Worm (Caenorhabditis elegans) whole organism, late embryonic: ENCODE data around the gene rad-50.

Source experiments
- ahr-1 ChIP-seq: sonication (generic microtip); optimal IDR thresholded peaks from 2 replicates; lab custom pipeline; 2016; ENCODE audit warnings: missing genetic modification characterization, missing compliant biosample characterization
- ama-1 ChIP-seq: fragments of 150-350 bp; optimal IDR thresholded peaks from 2 replicates; lab custom pipeline; 2014
- ceh-31 ChIP-seq: sonication (generic microtip); optimal IDR thresholded peaks from 2 replicates; lab custom pipeline; 2016; ENCODE audit warnings: missing genetic modification characterization, missing compliant biosample characterization
- ceh-6 ChIP-seq: fragments of 200-800 bp; sonication (Bioruptor generic); optimal IDR thresholded peaks from 2 replicates; lab custom pipeline; 2018; ENCODE audit warnings: mild to moderate bottlenecking, missing genetic modification characterization, missing compliant biosample characterization
- dmd-4 ChIP-seq: sonication (generic microtip); optimal IDR thresholded peaks from 2 replicates; lab custom pipeline; 2016; ENCODE audit warnings: borderline replicate concordance, missing genetic modification characterization, missing compliant biosample characterization
- fkh-6 ChIP-seq: sonication (generic microtip); optimal IDR thresholded peaks from 2 replicates; lab custom pipeline; 2016; ENCODE audit warnings: missing genetic modification characterization, missing compliant biosample characterization
- hlh-30 ChIP-seq: sonication (generic microtip); optimal IDR thresholded peaks from 2 replicates; lab custom pipeline; 2017; ENCODE audit warnings: antibody characterized with exemption, missing genetic modification characterization, missing compliant biosample characterization; ENCODE audit not compliant: insufficient read depth
- odd-2 ChIP-seq: sonication (generic microtip); optimal IDR thresholded peaks from 2 replicates; lab custom pipeline; 2017; ENCODE audit warnings: antibody characterized with exemption, mild to moderate bottlenecking, missing genetic modification characterization, missing compliant biosample characterization
- pros-1 ChIP-seq: fragments of 150-350 bp; optimal IDR thresholded peaks from 2 replicates; lab custom pipeline; 2014; ENCODE audit warnings: missing biosample characterization, missing genetic modification reagents, missing genetic modification characterization
- sox-2 ChIP-seq: fragments of 200-800 bp; sonication (Bioruptor generic); IDR thresholded peaks from 2 replicates; pipeline ENCODE4 v1.3.6; 2022; ENCODE audit warnings: missing genetic modification reagents, missing genetic modification characterization, missing compliant biosample characterization
- sox-4 ChIP-seq: sonication (generic microtip); optimal IDR thresholded peaks from 2 replicates; lab custom pipeline; 2017; ENCODE audit warnings: mild to moderate bottlenecking, missing genetic modification characterization, inconsistent platforms, missing compliant biosample characterization
- zip-5 ChIP-seq: sonication (generic microtip); optimal IDR thresholded peaks from 2 replicates; lab custom pipeline; 2016; ENCODE audit warnings: missing genetic modification characterization, missing compliant biosample characterization

DNA sequence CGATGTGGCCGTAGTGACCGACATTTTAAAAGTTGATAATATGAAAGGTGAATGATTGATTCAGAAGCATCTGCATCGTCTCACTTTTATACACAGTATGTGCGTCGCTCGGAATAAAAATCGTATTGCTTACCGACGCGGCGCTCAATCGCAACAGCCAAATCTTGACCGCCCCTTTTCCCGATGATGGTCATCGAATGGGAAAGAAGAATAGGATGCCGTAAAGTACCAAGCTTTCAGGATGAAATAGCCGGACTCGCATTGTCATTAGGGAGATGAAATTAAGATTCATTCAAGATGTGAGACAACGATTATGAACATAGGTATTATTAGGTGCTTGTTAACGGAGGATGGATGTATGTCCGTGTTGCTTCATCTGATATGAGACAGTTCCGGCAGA lies 46.9 kb upstream of the rad-50 start, which contains the start of gene lon-3:
- no peak for TF ChIP-seq ama-1 (lab: Kevin White, UChicago)
- TF ChIP-seq pros-1 = no peak
- no peak for TF ChIP-seq ceh-6 (GFP tag; lab: Kevin White, UChicago)
- no peak for TF ChIP-seq ahr-1 (tag; lab: Kevin White, UChicago)
- TF ChIP-seq hlh-30 (tag; lab: Kevin White, UChicago) = no peak
- TF ChIP-seq sox-4 = no peak
- no peak for TF ChIP-seq fkh-6 (tag; lab: Kevin White, UChicago)
- TF ChIP-seq zip-5 (tag; lab: Kevin White, UChicago) = no peak
- TF ChIP-seq ceh-31 (tag; lab: Kevin White, UChicago) = no peak
- no peak for TF ChIP-seq sox-2
- no peak for TF ChIP-seq odd-2 (tag; lab: Kevin White, UChicago)
- no peak for TF ChIP-seq dmd-4
